Worm (Caenorhabditis elegans) whole organism, early embryonic: Measurements from ENCODE around the gene Y105C5A.10.
A peak's percentile ranks its signal among the peaks of the same experiment; 100 is the strongest.
"Not testable (repeated sequence)": the region's sequence is repeated elsewhere in the genome, so short reads cannot be mapped to it uniquely, and the experiment has no call there.

Experiments used
- B0310.2 ChIP-seq: sonication (generic microtip); optimal IDR thresholded peaks from 2 replicates; lab custom pipeline; 2016; ENCODE audit warnings: mild to moderate bottlenecking, missing genetic modification characterization, missing compliant biosample characterization
- F13C5.2 ChIP-seq: sonication (generic microtip); optimal IDR thresholded peaks from 2 replicates; lab custom pipeline; 2017; ENCODE audit warnings: mild to moderate bottlenecking, missing genetic modification characterization, inconsistent platforms, missing compliant biosample characterization
- aly-1 ChIP-seq: sonication (generic microtip); optimal IDR thresholded peaks from 2 replicates; lab custom pipeline; 2016; ENCODE audit warnings: missing genetic modification characterization, missing compliant biosample characterization
- ama-1 ChIP-seq: fragments of 150-350 bp; optimal IDR thresholded peaks from 2 replicates; lab custom pipeline; 2014
- ceh-13 ChIP-seq: fragments of 200-800 bp; sonication (Bioruptor generic); optimal IDR thresholded peaks from 2 replicates; lab custom pipeline; 2018; ENCODE audit warnings: mild to moderate bottlenecking, missing genetic modification characterization, missing compliant biosample characterization
- ceh-36 ChIP-seq: sonication (generic microtip); optimal IDR thresholded peaks from 2 replicates; lab custom pipeline; 2016; ENCODE audit warnings: missing genetic modification characterization, inconsistent platforms, missing compliant biosample characterization
- ets-7 ChIP-seq: sonication (generic microtip); optimal IDR thresholded peaks from 2 replicates; lab custom pipeline; 2016; ENCODE audit warnings: missing genotype, missing genetic modification characterization, missing compliant biosample characterization
- flt-1 ChIP-seq: fragments of 200-800 bp; sonication (Bioruptor generic); IDR thresholded peaks from 2 replicates; pipeline ENCODE4 v1.3.6; 2022; ENCODE audit warnings: missing genetic modification characterization, missing compliant biosample characterization
- hmbx-1 ChIP-seq: sonication (generic microtip); optimal IDR thresholded peaks from 2 replicates; lab custom pipeline; 2016; ENCODE audit warnings: mild to moderate bottlenecking, missing genetic modification characterization, missing compliant biosample characterization
- hmg-4 ChIP-seq: fragments of 200-800 bp; sonication (Bioruptor generic); optimal IDR thresholded peaks from 2 replicates; lab custom pipeline; 2018; ENCODE audit warnings: mild to moderate bottlenecking, missing genetic modification characterization, missing compliant biosample characterization
- hnd-1 ChIP-seq: sonication (generic microtip); optimal IDR thresholded peaks from 2 replicates; lab custom pipeline; 2016; ENCODE audit warnings: missing genetic modification characterization, missing compliant biosample characterization
- pes-1 ChIP-seq: fragments of 200-800 bp; sonication (Bioruptor generic); IDR thresholded peaks from 2 replicates; pipeline ENCODE4 v1.3.6; 2022; ENCODE audit warnings: missing genetic modification reagents, missing genetic modification characterization, missing compliant biosample characterization
- scrt-1 ChIP-seq: fragments of 200-800 bp; sonication (Bioruptor generic); IDR thresholded peaks from 2 replicates; pipeline ENCODE4 v1.3.6; 2022; ENCODE audit warnings: missing genetic modification characterization, missing compliant biosample characterization
- sea-1 ChIP-seq: fragments of 200-800 bp; sonication (Bioruptor generic); conservative IDR thresholded peaks from 2 replicates; pipeline ENCODE4 v1.3.6; 2022; ENCODE audit warnings: missing genetic modification characterization, missing compliant biosample characterization
- tbx-11 ChIP-seq: fragments of 200-800 bp; sonication (Bioruptor generic); IDR thresholded peaks from 2 replicates; pipeline ENCODE4 v1.3.6; 2022; ENCODE audit warnings: missing genetic modification characterization, missing compliant biosample characterization
- tbx-37 ChIP-seq: fragments of 200-800 bp; sonication (Bioruptor generic); conservative IDR thresholded peaks from 2 replicates; pipeline ENCODE4 v1.3.6; 2022; ENCODE audit warnings: missing genetic modification reagents, missing genetic modification characterization, missing compliant biosample characterization
- tra-4 ChIP-seq: sonication (generic microtip); optimal IDR thresholded peaks from 2 replicates; lab custom pipeline; 2017; ENCODE audit warnings: missing genetic modification characterization, missing compliant biosample characterization

Gene Y105C5A.10

ce11 chrIV:15640852-15641251, 5.3 kb downstream of the Y105C5A.10 start, which contains the start of gene Y105C5A.13:
TSS of gene Y105C5A.13 (plus strand) at chrIV:15641231.
- TF ChIP-seq hmg-4 (GFP tag; lab: Kevin White, UChicago) (no peak), flt-1 (GFP tag; lab: Robert Waterston, UW) (no peak), tra-4 (no peak), scrt-1 (GFP tag; lab: Robert Waterston, UW) (no peak), tbx-37 (no peak), F13C5.2 (tag; lab: Kevin White, UChicago) (no peak)

ce11 chrIV:15641699-15642098, 6.1 kb downstream of the Y105C5A.10 start, which contains the start of gene Y105C5A.12:
TSS of gene Y105C5A.12 (minus strand) at chrIV:15641799.
- TF ChIP-seq ets-7 (tag; lab: Kevin White, UChicago); ama-1 (lab: Kevin White, UChicago); ceh-36 (tag; lab: Kevin White, UChicago): not testable (repeated sequence)

DNA sequence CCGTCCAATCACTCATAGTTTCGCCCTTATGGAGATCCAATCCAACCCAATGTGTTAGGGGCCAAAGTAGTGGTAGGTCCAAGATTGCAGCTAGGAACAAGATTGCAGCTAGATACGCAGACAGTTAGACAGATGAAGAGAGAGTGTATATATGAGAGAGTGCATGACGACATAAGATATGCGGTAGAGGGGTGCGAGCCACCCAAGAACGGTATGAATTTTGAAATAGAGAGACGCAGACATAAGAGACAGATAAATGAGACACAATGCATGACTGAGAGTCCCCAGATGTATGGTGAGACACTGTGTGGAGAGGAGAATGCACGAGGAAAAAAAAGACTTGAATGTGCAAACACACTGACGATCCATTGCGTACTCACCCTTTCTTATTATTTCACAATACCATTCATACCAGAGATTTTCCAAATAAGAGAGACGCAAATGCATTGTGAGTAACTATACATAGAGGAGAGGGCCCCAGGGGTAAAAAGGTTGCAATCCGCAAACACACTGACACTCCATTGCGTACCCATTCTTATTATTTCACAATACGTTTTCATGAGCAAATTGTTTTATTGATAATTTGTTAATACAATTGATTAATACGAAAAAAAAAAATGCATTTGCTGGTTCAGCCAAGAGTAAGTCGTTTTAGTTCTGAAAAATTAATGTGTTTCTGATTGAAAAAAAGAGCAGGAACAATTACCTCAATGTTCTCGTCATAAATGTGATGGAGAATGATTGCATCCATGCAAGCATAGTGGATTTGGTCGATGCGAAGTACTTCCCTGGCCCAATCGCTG, 11.1 kb downstream of the Y105C5A.10 start, which contains the start of the genes Y105C5A.1268 and Y105C5A.1272:
Gene Y105C5A.1268 (minus strand): TSS at position 51 of the 803 bp plus-strand sequence.
Gene Y105C5A.1272 (plus strand): TSS at position 575 of the 803 bp plus-strand sequence.
- TF ChIP-seq hmg-4 (GFP tag; lab: Kevin White, UChicago), result peak; percentile 62
- peak; percentile 51 for TF ChIP-seq F13C5.2 (tag; lab: Kevin White, UChicago)

DNA sequence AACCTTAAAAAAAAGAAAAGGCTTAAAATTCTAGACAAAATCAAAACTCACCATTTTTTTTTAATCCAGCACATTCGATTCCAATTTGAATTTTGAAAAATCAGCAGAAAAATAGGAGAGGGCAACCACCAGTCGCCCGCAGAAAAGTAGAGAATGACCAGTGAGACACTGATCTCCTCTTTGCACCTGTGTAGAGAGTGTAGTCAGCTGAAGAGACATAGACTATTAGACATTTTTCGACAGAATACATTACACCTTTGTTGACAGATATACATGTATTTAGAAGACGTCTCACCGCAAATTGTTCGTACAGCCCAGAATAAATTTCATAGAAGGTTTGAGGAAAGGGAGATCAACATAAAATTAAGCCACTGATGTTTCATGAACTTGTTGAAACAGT, 12.7 kb downstream of the Y105C5A.10 start:
- TF ChIP-seq aly-1, result no peak
- no peak for TF ChIP-seq sea-1 (GFP tag; lab: Robert Waterston, UW)
- TF ChIP-seq ama-1 (lab: Kevin White, UChicago), result no peak
- TF ChIP-seq tra-4, result no peak
- no peak for TF ChIP-seq ceh-13 (GFP tag; lab: Kevin White, UChicago)
- TF ChIP-seq pes-1, result no peak
- TF ChIP-seq B0310.2 (tag; lab: Kevin White, UChicago), result no peak
- no peak for TF ChIP-seq hmbx-1 (tag; lab: Kevin White, UChicago)
- TF ChIP-seq hmg-4 (GFP tag; lab: Kevin White, UChicago), result no peak
- TF ChIP-seq tbx-37, result no peak
- no peak for TF ChIP-seq scrt-1 (GFP tag; lab: Robert Waterston, UW)
- TF ChIP-seq tbx-11 (GFP tag; lab: Robert Waterston, UW), result no peak

ce11 chrIV:15658444-15658843, 22.9 kb downstream of the Y105C5A.10 start:
- TF ChIP-seq pes-1 (no peak), tbx-37 (no peak), scrt-1 (GFP tag; lab: Robert Waterston, UW) (no peak), ceh-13 (GFP tag; lab: Kevin White, UChicago) (no peak), hmbx-1 (tag; lab: Kevin White, UChicago) (no peak), aly-1 (no peak), tbx-11 (GFP tag; lab: Robert Waterston, UW) (no peak), hnd-1 (no peak), tra-4 (no peak), ceh-36 (tag; lab: Kevin White, UChicago) (no peak), flt-1 (GFP tag; lab: Robert Waterston, UW) (no peak), ets-7 (tag; lab: Kevin White, UChicago) (no peak), ama-1 (lab: Kevin White, UChicago) (no peak)

- TF ChIP-seq flt-1 (GFP tag; lab: Robert Waterston, UW) (no peak), ama-1 (lab: Kevin White, UChicago) (no peak), B0310.2 (tag; lab: Kevin White, UChicago) (no peak), tbx-11 (GFP tag; lab: Robert Waterston, UW) (no peak), ets-7 (tag; lab: Kevin White, UChicago) (no peak), ceh-36 (tag; lab: Kevin White, UChicago) (no peak), tbx-37 (no peak), F13C5.2 (tag; lab: Kevin White, UChicago) (no peak), pes-1 (no peak), scrt-1 (GFP tag; lab: Robert Waterston, UW) (no peak), sea-1 (GFP tag; lab: Robert Waterston, UW) (no peak), tra-4 (no peak), ceh-13 (GFP tag; lab: Kevin White, UChicago) (no peak), hmbx-1 (tag; lab: Kevin White, UChicago) (no peak), hnd-1 (no peak), aly-1 (no peak)
These were observed 37.4 kb downstream of the Y105C5A.10 start for ce11 chrIV:15672994-15673393.

ce11 chrIV:15681445-15681844, 45.9 kb downstream of the Y105C5A.10 start, which contains the start of gene Y105C5A.26:
TSS of gene Y105C5A.26 (minus strand) at chrIV:15681545.
- not testable (repeated sequence) for TF ChIP-seq ama-1 (lab: Kevin White, UChicago); flt-1 (GFP tag; lab: Robert Waterston, UW); pes-1

DNA sequence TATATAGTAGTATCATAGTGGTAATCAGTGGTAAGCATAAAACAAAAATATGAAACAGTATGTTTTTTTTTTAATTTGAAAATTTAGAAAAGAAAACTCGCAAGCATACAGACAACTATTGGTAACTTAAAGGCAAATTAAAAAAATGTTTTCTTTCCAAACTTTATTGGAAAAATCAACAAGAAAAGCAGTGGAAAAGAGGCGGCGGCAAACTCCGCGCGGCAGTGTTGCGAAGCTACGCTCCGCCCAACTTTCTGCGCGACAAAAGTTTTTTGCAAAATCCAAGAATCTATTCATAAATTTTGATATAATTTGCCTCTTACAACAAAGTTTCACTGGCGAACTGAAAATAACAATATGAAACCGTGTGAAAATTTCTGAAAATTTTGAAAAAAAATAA, 49.0 kb downstream of the Y105C5A.10 start:
- TF ChIP-seq ama-1 (lab: Kevin White, UChicago) (no peak), aly-1 (no peak), tra-4 (no peak), tbx-11 (GFP tag; lab: Robert Waterston, UW) (no peak), pes-1 (no peak), hmg-4 (GFP tag; lab: Kevin White, UChicago) (no peak), ets-7 (tag; lab: Kevin White, UChicago) (no peak), hnd-1 (no peak), ceh-13 (GFP tag; lab: Kevin White, UChicago) (no peak), scrt-1 (GFP tag; lab: Robert Waterston, UW) (no peak), sea-1 (GFP tag; lab: Robert Waterston, UW) (no peak), hmbx-1 (tag; lab: Kevin White, UChicago) (no peak), tbx-37 (no peak), F13C5.2 (tag; lab: Kevin White, UChicago) (no peak), ceh-36 (tag; lab: Kevin White, UChicago) (no peak), B0310.2 (tag; lab: Kevin White, UChicago) (no peak), flt-1 (GFP tag; lab: Robert Waterston, UW) (no peak)
